Fruit fly (Drosophila melanogaster): ENCODE measurements around the gene Hmr.

Hmr gene

dm6 chrX:10546034-10546433, 49.6 kb downstream of the Hmr start:
- TF ChIP-seq CG12768 (GFP tag; optimal IDR thresholded peaks at IDR 0.05), result no peak
- TF ChIP-seq tj (GFP tag; optimal IDR thresholded peaks at IDR 0.05), result peak; percentile 85
- no peak for TF ChIP-seq ovo (GFP tag; optimal IDR thresholded peaks at IDR 0.05)
- no peak for TF ChIP-seq Mnt (GFP tag; optimal IDR thresholded peaks at IDR 0.05)
- TF ChIP-seq cnc (optimal IDR thresholded peaks at IDR 0.05), result no peak
- TF ChIP-seq CG1620 (GFP tag; optimal IDR thresholded peaks at IDR 0.05), result no peak
- no peak for TF ChIP-seq CG11617 (GFP tag; optimal IDR thresholded peaks at IDR 0.05)
- no peak for TF ChIP-seq cic (GFP tag; optimal IDR thresholded peaks at IDR 0.05)
- TF ChIP-seq kay (GFP tag; ENCODE audit: borderline replicate concordance), result no peak

- TF ChIP-seq tj (GFP tag; optimal IDR thresholded peaks at IDR 0.05), result peak; percentile 96
- TF ChIP-seq Hr96 (GFP tag; optimal IDR thresholded peaks at IDR 0.05), result no peak
Observed at dm6 chrX:10544287-10544686, 51.4 kb downstream of the Hmr start.

dm6 chrX:10543303-10543702, 52.4 kb downstream of the Hmr start:
- TF ChIP-seq CG7101 (tag; optimal IDR thresholded peaks at IDR 0.05) (peak; percentile 52), Mnt (GFP tag; optimal IDR thresholded peaks at IDR 0.05) (no peak), CG12768 (GFP tag; optimal IDR thresholded peaks at IDR 0.05) (no peak)
